Fruit fly (Drosophila melanogaster) whole organism, pupa: ENCODE data around the gene Gas8.

Source experiments
- CG10348 ChIP-seq: fragments of 200-800 bp; sonication (Bioruptor generic); IDR thresholded peaks from 2 replicates; pipeline ENCODE4 v1.3.6; 2022; ENCODE audit warnings: missing biosample characterization, missing genetic modification characterization
- CG12605 ChIP-seq: fragments of 200-800 bp; sonication (Bioruptor generic); IDR thresholded peaks from 2 replicates; pipeline ENCODE4 v1.3.6; 2022; ENCODE audit warnings: missing biosample characterization, missing genetic modification characterization
- CG13204 ChIP-seq: fragments of 200-800 bp; sonication (Bioruptor generic); optimal IDR thresholded peaks from 2 replicates; lab custom pipeline; 2018; ENCODE audit warnings: missing biosample characterization, mild to moderate bottlenecking, missing genetic modification characterization, moderate library complexity
- CG14655 ChIP-seq: fragments of 200-800 bp; sonication (Bioruptor generic); optimal IDR thresholded peaks from 3 replicates; lab custom pipeline; 2017; ENCODE audit warnings: mild to moderate bottlenecking, missing biosample characterization, missing genetic modification reagents, missing genetic modification characterization
- CG15710 ChIP-seq: fragments of 200-800 bp; sonication (Bioruptor generic); optimal IDR thresholded peaks from 2 replicates; lab custom pipeline; 2018; ENCODE audit warnings: missing biosample characterization, mild to moderate bottlenecking, missing genetic modification characterization, moderate library complexity
- CG17806 ChIP-seq: fragments of 200-800 bp; sonication (Bioruptor generic); optimal IDR thresholded peaks from 2 replicates; lab custom pipeline; 2018; ENCODE audit warnings: missing biosample characterization, mild to moderate bottlenecking, missing genetic modification characterization, moderate library complexity
- CG32121 ChIP-seq: fragments of 200-800 bp; sonication (Bioruptor generic); IDR thresholded peaks from 2 replicates; pipeline ENCODE4 v1.3.6; 2022; ENCODE audit warnings: missing biosample characterization, missing genetic modification characterization
- CG34367 ChIP-seq: fragments of 200-800 bp; sonication (Bioruptor generic); optimal IDR thresholded peaks from 2 replicates; lab custom pipeline; 2018; ENCODE audit warnings: missing biosample characterization, mild to moderate bottlenecking, missing genetic modification characterization
- CG4496 ChIP-seq: fragments of 200-800 bp; sonication (Bioruptor generic); IDR thresholded peaks from 3 replicates; pipeline ENCODE4 v1.3.6; 2022; ENCODE audit warnings: missing biosample characterization, missing genetic modification characterization
- CG8159 ChIP-seq: fragments of 200-800 bp; sonication (Bioruptor generic); optimal IDR thresholded peaks from 3 replicates; lab custom pipeline; 2018; ENCODE audit warnings: missing biosample characterization, mild to moderate bottlenecking, missing genetic modification characterization, moderate library complexity
- CG8301 ChIP-seq: fragments of 200-800 bp; sonication (Bioruptor generic); optimal IDR thresholded peaks from 2 replicates; lab custom pipeline; 2018; ENCODE audit warnings: missing biosample characterization, mild to moderate bottlenecking, missing genetic modification characterization
- CG9948 ChIP-seq: fragments of 200-800 bp; sonication (Bioruptor generic); optimal IDR thresholded peaks from 2 replicates; lab custom pipeline; 2018; ENCODE audit warnings: missing biosample characterization, mild to moderate bottlenecking, missing genetic modification characterization, moderate library complexity
- D1 ChIP-seq: fragments of 200-800 bp; sonication (Bioruptor generic); optimal IDR thresholded peaks from 2 replicates; lab custom pipeline; 2018; ENCODE audit warnings: missing biosample characterization, mild to moderate bottlenecking, missing genetic modification characterization, moderate library complexity
- EcR ChIP-seq: fragments of 200-800 bp; sonication (Bioruptor generic); optimal IDR thresholded peaks from 3 replicates; lab custom pipeline; 2019; ENCODE audit warnings: missing biosample characterization, missing genetic modification characterization, mild to moderate bottlenecking, moderate library complexity, missing genetic modification reagents
- Ets98B ChIP-seq: fragments of 200-800 bp; sonication (Bioruptor generic); IDR thresholded peaks from 2 replicates; pipeline ENCODE4 v1.3.6; 2022; ENCODE audit warnings: missing biosample characterization, missing genetic modification characterization
- Pif1A ChIP-seq: fragments of 200-800 bp; sonication (Bioruptor generic); optimal IDR thresholded peaks from 3 replicates; lab custom pipeline; 2016; ENCODE audit warnings: missing biosample characterization, missing genetic modification characterization
- Pif1B ChIP-seq: fragments of 200-800 bp; sonication (Bioruptor generic); optimal IDR thresholded peaks from 3 replicates; lab custom pipeline; 2016; ENCODE audit warnings: missing biosample characterization, missing genetic modification characterization
- Snoo ChIP-seq: fragments of 200-800 bp; sonication (Bioruptor generic); optimal IDR thresholded peaks from 3 replicates; lab custom pipeline; 2017; ENCODE audit warnings: missing biosample characterization, mild to moderate bottlenecking, missing genetic modification characterization, inconsistent platforms
- fd96Ca ChIP-seq: fragments of 200-800 bp; sonication (Bioruptor generic); IDR thresholded peaks from 3 replicates; pipeline ENCODE4 v1.3.6; 2022; ENCODE audit warnings: missing biosample characterization, missing genetic modification characterization
- gl ChIP-seq: fragments of 200-800 bp; sonication (Bioruptor generic); optimal IDR thresholded peaks from 2 replicates; lab custom pipeline; 2018; ENCODE audit warnings: missing biosample characterization, mild to moderate bottlenecking, missing genetic modification characterization
- rn ChIP-seq: fragments of 200-800 bp; sonication (Bioruptor generic); IDR thresholded peaks from 2 replicates; pipeline ENCODE4 v1.3.6; 2022; ENCODE audit warnings: missing biosample characterization, missing genetic modification characterization

Gas8 gene

dm6 chrX:3504751-3505150 lies at the start of gene Gas8:
TSS of gene Gas8 (minus strand) at chrX:3504851.
- TF ChIP-seq CG14655 (GFP tag; lab: Kevin White, UChicago), result no peak
- TF ChIP-seq CG32121 (GFP tag; lab: Robert Waterston, UW), result no peak
- TF ChIP-seq CG8301 (tag; lab: Kevin White, UChicago), result no peak
- TF ChIP-seq CG12605 (GFP tag; lab: Robert Waterston, UW), result no peak
- no peak for TF ChIP-seq rn (GFP tag; lab: Robert Waterston, UW)
- no peak for TF ChIP-seq CG9948 (tag; lab: Kevin White, UChicago)
- TF ChIP-seq Snoo (tag; lab: Kevin White, UChicago), result no peak
- no peak for TF ChIP-seq CG4496 (GFP tag; lab: Robert Waterston, UW)
- no peak for TF ChIP-seq D1
- no peak for TF ChIP-seq CG13204
- TF ChIP-seq Ets98B (GFP tag; lab: Robert Waterston, UW), result no peak
- no peak for TF ChIP-seq EcR
- TF ChIP-seq gl (tag; lab: Kevin White, UChicago), result no peak
- no peak for TF ChIP-seq CG8159 (tag; lab: Kevin White, UChicago)
- no peak for TF ChIP-seq CG15710
- TF ChIP-seq Pif1A, result no peak
- no peak for TF ChIP-seq CG34367 (tag; lab: Kevin White, UChicago)
- no peak for TF ChIP-seq fd96Ca (GFP tag; lab: Robert Waterston, UW)

- no peak for TF ChIP-seq Snoo (tag; lab: Kevin White, UChicago)
- no peak for TF ChIP-seq D1
- no peak for TF ChIP-seq CG32121 (GFP tag; lab: Robert Waterston, UW)
- no peak for TF ChIP-seq CG8301 (tag; lab: Kevin White, UChicago)
- no peak for TF ChIP-seq CG15710
- no peak for TF ChIP-seq Ets98B (GFP tag; lab: Robert Waterston, UW)
- TF ChIP-seq gl (tag; lab: Kevin White, UChicago), result no peak
- no peak for TF ChIP-seq Pif1A
- TF ChIP-seq CG9948 (tag; lab: Kevin White, UChicago), result no peak
- no peak for TF ChIP-seq CG34367 (tag; lab: Kevin White, UChicago)
- no peak for TF ChIP-seq CG14655 (GFP tag; lab: Kevin White, UChicago)
- no peak for TF ChIP-seq EcR
- no peak for TF ChIP-seq Pif1B
- no peak for TF ChIP-seq rn (GFP tag; lab: Robert Waterston, UW)
- TF ChIP-seq CG10348 (GFP tag; lab: Robert Waterston, UW), result no peak
- no peak for TF ChIP-seq CG8159 (tag; lab: Kevin White, UChicago)
- TF ChIP-seq CG13204, result no peak
- no peak for TF ChIP-seq fd96Ca (GFP tag; lab: Robert Waterston, UW)
- TF ChIP-seq CG4496 (GFP tag; lab: Robert Waterston, UW), result no peak
Observed at dm6 chrX:3549275-3549674, 44.6 kb upstream of the Gas8 start.

- TF ChIP-seq CG14655 (GFP tag; lab: Kevin White, UChicago) (peak; percentile 2), CG34367 (tag; lab: Kevin White, UChicago) (no peak)
Observed at dm6 chrX:3548568-3548967, 43.9 kb upstream of the Gas8 start.

- TF ChIP-seq CG32121 (GFP tag; lab: Robert Waterston, UW) (peak; percentile 93), Ets98B (GFP tag; lab: Robert Waterston, UW) (peak; percentile 96), fd96Ca (GFP tag; lab: Robert Waterston, UW) (peak; percentile 63; the same call in 1 of the 3 replicates), Snoo (tag; lab: Kevin White, UChicago) (peak; percentile 89), CG10348 (GFP tag; lab: Robert Waterston, UW) (peak; percentile 65), D1 (peak; percentile 83), rn (GFP tag; lab: Robert Waterston, UW) (peak; percentile 86), CG14655 (GFP tag; lab: Kevin White, UChicago) (peak; percentile 97), Pif1A (peak; percentile 90), CG4496 (GFP tag; lab: Robert Waterston, UW) (peak; percentile 93), EcR (peak; percentile 29), CG15710 (peak; percentile 91), CG9948 (tag; lab: Kevin White, UChicago) (peak; percentile 91), Pif1B (peak; percentile 93), CG8159 (tag; lab: Kevin White, UChicago) (peak; percentile 89), CG34367 (tag; lab: Kevin White, UChicago) (peak; percentile 88), CG12605 (GFP tag; lab: Robert Waterston, UW) (peak; percentile 95), CG8301 (tag; lab: Kevin White, UChicago) (peak; percentile 96), CG13204 (peak; percentile 51), CG17806 (tag; lab: Kevin White, UChicago) (peak; percentile 93), gl (tag; lab: Kevin White, UChicago) (peak; percentile 72)
Observed at dm6 chrX:3545849-3546518, 41.3 kb upstream of the Gas8 start.

dm6 chrX:3538775-3539174 lies 34.1 kb upstream of the Gas8 start:
- TF ChIP-seq rn (GFP tag; lab: Robert Waterston, UW) (no peak), Snoo (tag; lab: Kevin White, UChicago) (no peak), Pif1B (peak; percentile 22), gl (tag; lab: Kevin White, UChicago) (no peak), Ets98B (GFP tag; lab: Robert Waterston, UW) (peak; percentile 21; the same call in 1 of the 2 replicates), CG34367 (tag; lab: Kevin White, UChicago) (no peak), CG15710 (no peak), CG13204 (no peak), CG12605 (GFP tag; lab: Robert Waterston, UW) (no peak), fd96Ca (GFP tag; lab: Robert Waterston, UW) (0 out of 3 replicates have a peak, but pooled peaks have one; percentile 22), CG32121 (GFP tag; lab: Robert Waterston, UW) (no peak), CG17806 (tag; lab: Kevin White, UChicago) (no peak), CG14655 (GFP tag; lab: Kevin White, UChicago) (no peak), D1 (no peak), Pif1A (no peak), CG8301 (tag; lab: Kevin White, UChicago) (no peak), CG8159 (tag; lab: Kevin White, UChicago) (no peak), EcR (no peak), CG10348 (GFP tag; lab: Robert Waterston, UW) (no peak), CG4496 (GFP tag; lab: Robert Waterston, UW) (peak; percentile 53; the same call in 2 of the 3 replicates), CG9948 (tag; lab: Kevin White, UChicago) (no peak)
